Fruit fly (Drosophila melanogaster): ENCODE measurements around the gene Jig.

The Jig gene

DNA sequence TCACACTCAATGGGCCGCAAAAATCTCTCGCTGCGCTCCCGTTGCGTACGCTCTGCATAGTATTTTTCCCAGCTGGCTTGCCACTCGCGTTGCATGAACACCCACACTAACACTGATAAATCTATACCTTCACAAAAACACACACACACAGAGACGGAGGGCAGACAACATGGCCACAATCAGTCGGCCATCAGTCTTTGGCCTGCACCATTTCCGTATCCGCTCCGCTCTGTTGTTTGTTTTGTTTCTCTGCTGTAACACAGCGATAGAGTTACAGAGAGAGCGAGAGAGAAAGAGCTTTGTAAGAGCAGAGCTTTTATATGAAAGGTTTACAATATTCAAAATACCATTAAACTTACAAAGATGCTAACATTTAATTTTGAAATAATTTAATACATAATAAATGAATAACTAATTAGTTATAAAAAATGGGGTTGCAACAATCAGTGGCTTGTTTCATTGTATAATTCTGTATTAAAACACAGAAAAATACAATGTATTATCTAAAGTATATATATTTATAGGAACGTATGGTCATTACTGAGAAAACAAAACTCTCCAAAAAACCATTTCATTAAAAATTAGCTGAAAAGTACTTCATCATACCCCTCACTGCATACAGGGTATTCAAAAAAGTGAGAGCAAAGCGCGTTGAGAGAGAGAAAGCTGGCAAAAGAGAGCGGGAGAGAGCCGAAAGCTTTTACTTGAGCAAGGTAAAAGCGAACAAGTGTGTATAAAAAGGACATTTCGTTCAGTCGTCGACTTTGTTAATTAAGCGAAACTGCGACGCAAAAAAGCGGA is 48.4 kb downstream of the Jig start, which contains the start of gene CG14853 (continued):
- TF ChIP-seq gce (GFP tag; IDR thresholded peaks at IDR 0.05) (peak; percentile 77; the same call in 2 of the 3 replicates), CG6175 (GFP tag; IDR thresholded peaks at IDR 0.05) (no peak), CG7556 (GFP tag; optimal IDR thresholded peaks at IDR 0.05) (peak; percentile 72), salm (tag; optimal IDR thresholded peaks at IDR 0.05) (no peak), Sry-β (GFP tag; optimal IDR thresholded peaks at IDR 0.05) (peak; percentile 24), pita (GFP tag; optimal IDR thresholded peaks at IDR 0.05) (no peak), Mes4 (GFP tag; optimal IDR thresholded peaks at IDR 0.05) (peak; percentile 26), gro (GFP tag; optimal IDR thresholded peaks at IDR 0.05) (no peak), CG12391 (tag; optimal IDR thresholded peaks at IDR 0.05) (peak; percentile 92), cas (GFP tag; IDR thresholded peaks at IDR 0.05) (0 out of 2 replicates have a peak, but pooled peaks have one; percentile 21), ham (GFP tag; IDR thresholded peaks at IDR 0.05) (no peak), Doc2 (GFP tag; IDR thresholded peaks at IDR 0.05) (no peak), Optix (GFP tag; IDR thresholded peaks at IDR 0.05) (no peak), insv (GFP tag; optimal IDR thresholded peaks at IDR 0.05) (peak in 1 of 2 experiments; percentile 47), cwo (GFP tag; optimal IDR thresholded peaks at IDR 0.05) (peak; percentile 38), CG2678 (tag; optimal IDR thresholded peaks at IDR 0.05) (peak; percentile 88), CG9727 (GFP tag; optimal IDR thresholded peaks at IDR 0.05) (peak; percentile 28), cato (GFP tag; optimal IDR thresholded peaks at IDR 0.05; ENCODE audit: borderline replicate concordance) (peak; percentile 60), CG1024 (GFP tag; IDR thresholded peaks at IDR 0.05) (no peak), so (GFP tag; IDR thresholded peaks at IDR 0.05) (peak; percentile 68; the same call in 2 of the 3 replicates), CG4282 (GFP tag; optimal IDR thresholded peaks at IDR 0.05) (no peak), Sox102F (GFP tag; optimal IDR thresholded peaks at IDR 0.05) (peak; percentile 97), CG17568 (GFP tag; optimal IDR thresholded peaks at IDR 0.05) (peak; percentile 63), ac (GFP tag; optimal IDR thresholded peaks at IDR 0.05) (no peak), MBD-R2 (GFP tag; IDR thresholded peaks at IDR 0.05) (no peak), CG31388 (GFP tag; optimal IDR thresholded peaks at IDR 0.05) (no peak), CG14441 (GFP tag; IDR thresholded peaks at IDR 0.05) (peak; percentile 75), gem (tag; optimal IDR thresholded peaks at IDR 0.05) (peak; percentile 89), fd96Cb (tag; optimal IDR thresholded peaks at IDR 0.05) (peak; percentile 64), CG9797 (GFP tag; optimal IDR thresholded peaks at IDR 0.05) (peak; percentile 21), run (tag; optimal IDR thresholded peaks at IDR 0.05) (peak; percentile 40), trh (GFP tag; optimal IDR thresholded peaks at IDR 0.05) (peak; percentile 40), Hand (GFP tag; optimal IDR thresholded peaks at IDR 0.05) (peak; percentile 72), wek (GFP tag; optimal IDR thresholded peaks at IDR 0.05) (peak; percentile 82), dpn (GFP tag; optimal IDR thresholded peaks at IDR 0.05) (peak in 1 of 2 experiments; percentile 84), crp (GFP tag; optimal IDR thresholded peaks at IDR 0.05) (peak in 1 of 2 experiments; percentile 22), cg (GFP tag; optimal IDR thresholded peaks at IDR 0.05) (peak; percentile 52), NC2α (GFP tag; optimal IDR thresholded peaks at IDR 0.05) (no peak), vfl (GFP tag; optimal IDR thresholded peaks at IDR 0.05) (no peak), tll (GFP tag; optimal IDR thresholded peaks at IDR 0.05) (no peak), lola (GFP tag; optimal IDR thresholded peaks at IDR 0.05) (peak in 1 of 3 experiments; percentile 84), CG4360 (GFP tag; IDR thresholded peaks at IDR 0.05) (no peak), CG14710 (tag; optimal IDR thresholded peaks at IDR 0.05) (peak; percentile 45), CG15073 (GFP tag; optimal IDR thresholded peaks at IDR 0.05) (no peak), CHES-1-like (GFP tag; optimal IDR thresholded peaks at IDR 0.05) (peak; percentile 3), CG14667 (GFP tag; IDR thresholded peaks at IDR 0.05) (peak; percentile 72), CG7963 (GFP tag; IDR thresholded peaks at IDR 0.05; ENCODE audit: partially characterized antibody) (no peak)
